Worm (Caenorhabditis elegans): ENCODE measurements around the gene F38B7.2.

DNA sequence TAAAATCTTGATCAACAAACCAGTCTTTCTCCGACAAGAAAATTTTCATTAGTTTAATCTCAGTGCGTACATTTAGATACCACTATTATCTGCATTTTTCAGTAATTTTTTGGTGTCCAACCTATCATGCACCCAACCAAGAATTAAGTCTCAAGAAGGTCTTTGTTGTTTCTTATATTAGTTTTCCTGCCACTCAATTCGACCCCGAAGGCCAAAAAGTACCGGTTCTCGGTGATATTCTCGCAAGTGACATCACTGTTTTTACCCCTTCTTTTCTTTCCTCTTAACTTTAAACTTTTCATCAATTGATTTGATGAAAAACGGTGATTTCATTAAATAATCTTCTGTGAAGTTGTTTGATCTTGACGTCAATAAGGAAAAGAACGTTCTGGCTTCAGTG, at the start of gene F38B7.2:
- TF ChIP-seq M03D4.4 (tag; optimal IDR thresholded peaks at IDR 0.05) (no peak), zip-8 (tag; optimal IDR thresholded peaks at IDR 0.05) (no peak)

Measured in whole organism, mixed stage, embryonic.